Worm (Caenorhabditis elegans) whole organism, young adult: ENCODE results near the gene srsx-22.

Experiments used
- B0336.3 ChIP-seq: fragments of 200-800 bp; sonication (Bioruptor generic); IDR thresholded peaks from 2 replicates; pipeline ENCODE4 v1.3.6; 2022; ENCODE audit warnings: missing genetic modification characterization, missing compliant biosample characterization
- F22D6.2 ChIP-seq: sonication (generic microtip); optimal IDR thresholded peaks from 2 replicates; lab custom pipeline; 2016; ENCODE audit warnings: mild to moderate bottlenecking, missing genetic modification characterization, missing compliant biosample characterization
- F23B12.7 ChIP-seq: sonication (generic microtip); optimal IDR thresholded peaks from 2 replicates; lab custom pipeline; 2017; ENCODE audit warnings: missing genetic modification characterization, mild to moderate bottlenecking, missing compliant biosample characterization, antibody characterized with exemption, moderate library complexity; ENCODE audit not compliant: insufficient read depth
- F33H1.4 ChIP-seq: fragments of 200-800 bp; sonication (Bioruptor generic); IDR thresholded peaks from 2 replicates; pipeline ENCODE4 v1.3.6; 2022; ENCODE audit warnings: missing genetic modification reagents, missing genetic modification characterization, missing compliant biosample characterization
- F49E8.2 ChIP-seq: sonication (generic microtip); optimal IDR thresholded peaks from 3 replicates; lab custom pipeline; 2017; ENCODE audit warnings: missing genetic modification characterization, mild to moderate bottlenecking, missing compliant biosample characterization, antibody characterized with exemption, moderate library complexity; ENCODE audit not compliant: insufficient read depth
- F57A8.1 ChIP-seq: fragments of 200-800 bp; sonication (Bioruptor generic); optimal IDR thresholded peaks from 2 replicates; lab custom pipeline; 2018; ENCODE audit warnings: mild to moderate bottlenecking, missing genetic modification characterization, moderate library complexity, missing compliant biosample characterization
- K11D2.4 ChIP-seq: fragments of 200-800 bp; sonication (Bioruptor generic); IDR thresholded peaks from 2 replicates; pipeline ENCODE4 v1.3.6; 2022; ENCODE audit warnings: missing genetic modification reagents, missing genetic modification characterization, missing compliant biosample characterization
- T07F8.4 ChIP-seq: sonication (generic microtip); optimal IDR thresholded peaks from 2 replicates; lab custom pipeline; 2016; ENCODE audit warnings: mild to moderate bottlenecking, missing genetic modification characterization, moderate library complexity, missing compliant biosample characterization
- T26A5.8 ChIP-seq: sonication (generic microtip); optimal IDR thresholded peaks from 2 replicates; lab custom pipeline; 2016; ENCODE audit warnings: missing genetic modification characterization, missing compliant biosample characterization
- Y79H2A.3 ChIP-seq: fragments of 200-800 bp; sonication (Bioruptor generic); conservative IDR thresholded peaks from 2 replicates; pipeline ENCODE4 v1.3.6; 2022; ENCODE audit warnings: missing genetic modification reagents, missing genetic modification characterization, missing compliant biosample characterization
- ama-1 ChIP-seq, 3 experiments: fragments of 150-350 bp in 1 of 3; sonication (generic microtip) in 2 of 3; optimal IDR thresholded peaks; 2 replicates each; lab custom pipeline; 2014 to 2018; ENCODE audit warnings: missing biosample characterization in 2 of 3, missing genetic modification characterization in 2 of 3, missing genetic modification reagents in 2 of 3
- aptf-3 ChIP-seq: fragments of 200-800 bp; sonication (Bioruptor generic); IDR thresholded peaks from 2 replicates; pipeline ENCODE4 v1.3.6; 2022; ENCODE audit warnings: missing genetic modification characterization, missing compliant biosample characterization
- atf-7 ChIP-seq: sonication (generic microtip); optimal IDR thresholded peaks from 2 replicates; lab custom pipeline; 2017; ENCODE audit warnings: mild to moderate bottlenecking, missing genetic modification characterization, missing compliant biosample characterization
- bed-1 ChIP-seq: fragments of 200-800 bp; sonication (Bioruptor generic); IDR thresholded peaks from 2 replicates; pipeline ENCODE4 v1.3.6; 2022; ENCODE audit warnings: missing genetic modification reagents, missing genetic modification characterization, missing compliant biosample characterization
- cebp-1 ChIP-seq, 2 experiments: fragments of 200-800 bp in 1 of 2; sonication (Bioruptor generic) in 1 of 2; sonication (generic microtip) in 1 of 2; IDR thresholded peaks in 1 of 2; optimal IDR thresholded peaks in 1 of 2; 2 replicates each; pipeline versions ENCODE4 v1.3.6 to Lab custom; 2017 to 2022; ENCODE audit warnings: missing compliant biosample characterization in 2 of 2, missing genetic modification characterization in 2 of 2, mild to moderate bottlenecking in 1 of 2, missing genetic modification reagents in 1 of 2, moderate library complexity in 1 of 2
- cebp-2 ChIP-seq: fragments of 200-800 bp; sonication (Bioruptor generic); IDR thresholded peaks from 2 replicates; pipeline ENCODE4 v1.3.6; 2022; ENCODE audit warnings: missing genetic modification characterization, missing compliant biosample characterization
- ceh-79 ChIP-seq: sonication (generic microtip); optimal IDR thresholded peaks from 2 replicates; lab custom pipeline; 2017; ENCODE audit warnings: mild to moderate bottlenecking, missing genetic modification characterization, missing compliant biosample characterization
- dpff-1 ChIP-seq: sonication (generic microtip); optimal IDR thresholded peaks from 2 replicates; lab custom pipeline; 2017; ENCODE audit warnings: mild to moderate bottlenecking, missing genetic modification characterization, missing compliant biosample characterization
- egl-18 ChIP-seq: fragments of 200-800 bp; sonication (Bioruptor generic); IDR thresholded peaks from 2 replicates; pipeline ENCODE4 v1.3.6; 2022; ENCODE audit warnings: missing genetic modification reagents, missing genetic modification characterization, missing compliant biosample characterization
- egl-44 ChIP-seq: fragments of 200-800 bp; sonication (Bioruptor generic); IDR thresholded peaks from 2 replicates; pipeline ENCODE4 v1.3.6; 2022; ENCODE audit warnings: missing genetic modification reagents, missing genetic modification characterization, missing compliant biosample characterization
- ekl-4 ChIP-seq: fragments of 200-800 bp; sonication (Bioruptor generic); IDR thresholded peaks from 2 replicates; pipeline ENCODE4 v1.3.6; 2022; ENCODE audit warnings: missing genetic modification reagents, missing genetic modification characterization, missing compliant biosample characterization
- fkh-3 ChIP-seq: sonication (generic microtip); optimal IDR thresholded peaks from 2 replicates; lab custom pipeline; 2016; ENCODE audit warnings: mild to moderate bottlenecking, missing genetic modification characterization, missing compliant biosample characterization
- him-1 ChIP-seq: sonication (generic microtip); optimal IDR thresholded peaks from 2 replicates; lab custom pipeline; 2016; ENCODE audit warnings: missing genotype, missing genetic modification reagents, missing genetic modification characterization, missing compliant biosample characterization
- hlh-26 ChIP-seq: fragments of 200-800 bp; sonication (Bioruptor generic); conservative IDR thresholded peaks from 2 replicates; pipeline ENCODE4 v1.3.6; 2022; ENCODE audit warnings: missing genetic modification reagents, missing genetic modification characterization, missing compliant biosample characterization
- hmg-1.2 ChIP-seq: fragments of 200-800 bp; sonication (Bioruptor generic); IDR thresholded peaks from 2 replicates; pipeline ENCODE4 v1.3.6; 2022; ENCODE audit warnings: missing genetic modification reagents, missing genetic modification characterization, missing compliant biosample characterization
- hmg-20 ChIP-seq: fragments of 200-800 bp; sonication (Bioruptor generic); IDR thresholded peaks from 2 replicates; pipeline ENCODE4 v1.3.6; 2022; ENCODE audit warnings: missing genetic modification reagents, missing genetic modification characterization, missing compliant biosample characterization
- hsf-1 ChIP-seq: fragments of 200-800 bp; sonication (Bioruptor generic); IDR thresholded peaks from 2 replicates; pipeline ENCODE4 v1.3.6; 2022; ENCODE audit warnings: missing genetic modification reagents, missing genetic modification characterization, missing compliant biosample characterization
- lin-26 ChIP-seq: fragments of 200-800 bp; sonication (Bioruptor generic); IDR thresholded peaks from 2 replicates; pipeline ENCODE4 v1.3.6; 2022; ENCODE audit warnings: missing genetic modification reagents, missing genetic modification characterization, missing compliant biosample characterization
- lsl-1 ChIP-seq: fragments of 200-800 bp; sonication (Bioruptor generic); optimal IDR thresholded peaks from 2 replicates; lab custom pipeline; 2018; ENCODE audit warnings: mild to moderate bottlenecking, missing genetic modification characterization, moderate library complexity, missing compliant biosample characterization
- madf-10 ChIP-seq: sonication (generic microtip); optimal IDR thresholded peaks from 2 replicates; lab custom pipeline; 2016; ENCODE audit warnings: mild to moderate bottlenecking, missing genetic modification characterization, missing compliant biosample characterization
- madf-6 ChIP-seq: fragments of 200-800 bp; sonication (Bioruptor generic); IDR thresholded peaks from 2 replicates; pipeline ENCODE4 v1.3.6; 2022; ENCODE audit warnings: missing genetic modification reagents, missing genetic modification characterization, missing compliant biosample characterization
- madf-8 ChIP-seq: fragments of 200-800 bp; sonication (Bioruptor generic); conservative IDR thresholded peaks from 2 replicates; pipeline ENCODE4 v1.3.6; 2022; ENCODE audit warnings: missing genetic modification reagents, missing genetic modification characterization, missing compliant biosample characterization
- nfya-2 ChIP-seq: fragments of 200-800 bp; sonication (Bioruptor generic); IDR thresholded peaks from 2 replicates; pipeline ENCODE4 v1.3.6; 2022; ENCODE audit warnings: missing genetic modification reagents, missing genetic modification characterization, missing compliant biosample characterization
- nfyb-1 ChIP-seq: fragments of 200-800 bp; sonication (Bioruptor generic); IDR thresholded peaks from 2 replicates; pipeline ENCODE4 v1.3.6; 2022; ENCODE audit warnings: missing genetic modification reagents, missing genetic modification characterization, missing compliant biosample characterization
- nhr-90 ChIP-seq: sonication (generic microtip); optimal IDR thresholded peaks from 2 replicates; lab custom pipeline; 2016; ENCODE audit warnings: missing genotype, mild to moderate bottlenecking, missing genetic modification characterization, missing compliant biosample characterization
- pha-4 ChIP-seq: fragments of 150-350 bp; sonication (generic microtip); optimal IDR thresholded peaks from 2 replicates; lab custom pipeline; 2014; ENCODE audit warnings: missing biosample characterization, missing genetic modification reagents, missing genetic modification characterization
- rec-8 ChIP-seq, 2 experiments: sonication (generic microtip); optimal IDR thresholded peaks; 2 replicates each; lab custom pipeline; 2016; ENCODE audit warnings: mild to moderate bottlenecking in 2 of 2, missing genetic modification characterization in 2 of 2, missing genetic modification reagents in 2 of 2, missing genotype in 2 of 2, missing biosample characterization in 1 of 2, missing compliant biosample characterization in 1 of 2, moderate library complexity in 1 of 2
- repo-1 ChIP-seq: sonication (generic microtip); optimal IDR thresholded peaks from 2 replicates; lab custom pipeline; 2017; ENCODE audit warnings: mild to moderate bottlenecking, missing genetic modification characterization, missing compliant biosample characterization
- snpc-1.1 ChIP-seq: sonication (generic microtip); optimal IDR thresholded peaks from 2 replicates; lab custom pipeline; 2017; ENCODE audit warnings: missing genetic modification characterization, mild to moderate bottlenecking, missing compliant biosample characterization, antibody characterized with exemption, moderate library complexity, missing genotype, missing genetic modification reagents; ENCODE audit not compliant: insufficient read depth
- somi-1 ChIP-seq: fragments of 200-800 bp; sonication (Bioruptor generic); optimal IDR thresholded peaks from 2 replicates; lab custom pipeline; 2018; ENCODE audit warnings: mild to moderate bottlenecking, missing genetic modification characterization, missing compliant biosample characterization
- sptf-2 ChIP-seq: fragments of 200-800 bp; sonication (Bioruptor generic); optimal IDR thresholded peaks from 2 replicates; lab custom pipeline; 2018; ENCODE audit warnings: mild to moderate bottlenecking, missing genetic modification characterization, missing compliant biosample characterization
- tbx-9 ChIP-seq: sonication (generic microtip); optimal IDR thresholded peaks from 2 replicates; lab custom pipeline; 2016; ENCODE audit warnings: borderline replicate concordance, missing genetic modification characterization, inconsistent platforms, missing compliant biosample characterization
- ztf-18 ChIP-seq: sonication (generic microtip); optimal IDR thresholded peaks from 2 replicates; lab custom pipeline; 2016; ENCODE audit warnings: missing genotype, mild to moderate bottlenecking, missing genetic modification characterization, missing compliant biosample characterization

Gene srsx-22

DNA sequence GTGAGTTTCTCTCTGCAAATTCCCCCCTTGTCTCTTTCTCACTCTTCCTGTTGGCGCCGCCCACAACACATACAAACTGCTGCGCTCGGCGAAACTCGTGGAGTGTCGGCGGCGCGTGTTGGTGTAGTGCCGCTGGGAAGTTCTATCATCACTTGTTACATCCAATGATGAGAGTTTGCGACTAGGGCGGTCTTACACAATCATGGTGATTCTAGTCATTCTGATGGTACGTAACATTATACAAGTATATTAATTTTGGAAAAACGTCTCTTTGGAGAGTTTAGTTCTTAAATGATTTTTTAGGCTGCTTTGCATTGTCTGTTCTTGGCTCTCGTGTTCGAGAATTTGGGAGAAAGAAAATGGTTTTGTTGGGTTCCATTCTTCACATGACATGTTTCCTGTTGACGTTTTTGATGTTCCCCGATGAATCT lies 2.5 kb upstream of the srsx-22 start (continued):
- TF ChIP-seq cebp-2 (GFP tag; lab: Robert Waterston, UW) (0 out of 2 replicates have a peak, but pooled peaks have one; percentile 32), F22D6.2 (tag; lab: Kevin White, UChicago) (peak; percentile 27), fkh-3 (tag; lab: Kevin White, UChicago) (no peak), nhr-90 (tag; lab: Kevin White, UChicago) (peak; percentile 58), hsf-1 (GFP tag; lab: Robert Waterston, UW) (peak; percentile 89), aptf-3 (GFP tag; lab: Robert Waterston, UW) (peak; percentile 61; the same call in 1 of the 2 replicates), cebp-1 (GFP tag; IDR thresholded peaks at IDR 0.05; lab: Robert Waterston, UW) (no peak), cebp-1 (tag; optimal IDR thresholded peaks at IDR 0.05; lab: Kevin White, UChicago) (peak; percentile 76), egl-18 (GFP tag; lab: Robert Waterston, UW) (0 out of 2 replicates have a peak, but pooled peaks have one; percentile 9), madf-10 (tag; lab: Kevin White, UChicago) (peak; percentile 82), nfyb-1 (GFP tag; lab: Robert Waterston, UW) (peak; percentile 92), K11D2.4 (GFP tag; lab: Robert Waterston, UW) (peak; percentile 65; the same call in 1 of the 2 replicates)

DNA sequence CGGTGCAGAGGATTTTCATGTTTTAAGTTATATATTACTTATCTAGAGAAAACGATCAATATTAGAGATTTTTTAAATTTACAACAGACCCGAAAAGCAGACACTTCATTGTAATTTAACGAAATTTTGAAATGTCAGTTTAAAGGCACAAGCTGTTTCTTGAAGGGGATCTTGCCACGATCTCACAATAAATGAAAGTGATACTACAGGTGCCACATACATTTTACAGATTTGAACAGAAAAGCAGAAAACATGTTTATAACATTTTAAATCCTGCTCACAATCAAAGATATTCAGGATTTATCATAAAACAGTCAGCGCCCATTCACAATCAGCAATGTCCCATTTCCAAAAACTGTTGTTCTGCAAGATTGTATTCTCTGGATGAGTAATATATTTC lies 1.5 kb upstream of the srsx-22 start:
- TF ChIP-seq egl-44 (GFP tag; lab: Robert Waterston, UW) (no peak), atf-7 (tag; lab: Kevin White, UChicago) (no peak), T07F8.4 (tag; lab: Kevin White, UChicago) (no peak), B0336.3 (GFP tag; lab: Robert Waterston, UW) (no peak), dpff-1 (no peak)

DNA sequence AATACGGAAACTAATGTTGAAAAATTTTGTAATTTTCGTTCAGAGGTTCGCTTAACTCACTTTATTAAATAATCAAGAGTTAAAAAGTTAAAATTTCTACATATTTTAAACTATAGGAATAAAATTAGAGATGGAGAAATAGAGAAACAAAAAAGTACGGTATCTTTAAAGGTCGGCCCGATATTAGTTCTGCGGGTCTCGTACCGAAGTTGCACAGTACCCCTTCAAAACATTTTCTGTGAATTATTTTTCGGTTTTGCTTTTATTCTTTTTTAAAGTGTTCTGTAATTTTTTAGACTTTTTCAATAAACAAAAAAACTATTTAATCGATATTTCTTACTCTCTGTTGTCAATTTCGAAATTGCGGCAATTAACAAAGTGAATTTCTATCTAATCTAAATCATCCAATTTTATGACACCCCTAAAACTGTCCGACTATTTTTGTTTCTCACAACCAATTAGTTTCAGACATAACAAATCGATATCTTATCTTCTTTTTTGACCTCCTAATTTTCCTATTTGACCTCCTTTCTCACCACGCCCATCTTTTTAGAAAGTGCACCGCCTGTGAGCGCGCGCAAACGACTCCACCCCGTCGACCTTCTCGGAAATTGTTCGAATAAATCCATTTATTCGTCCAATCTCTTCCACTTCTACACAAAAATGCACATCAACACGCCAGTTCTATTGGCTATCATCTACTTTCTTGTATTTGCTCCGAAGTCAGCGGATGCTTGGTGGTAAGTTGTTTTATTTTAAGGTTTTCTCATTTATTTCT lies 4.2 kb downstream of the srsx-22 start, which contains the start of gene mom-2:
mom-2 (plus strand) TSS at position 554 of the 778 bp plus-strand sequence.
- TF ChIP-seq T26A5.8 (no peak), bed-1 (GFP tag; lab: Robert Waterston, UW) (no peak), pha-4 (tag; lab: Kevin White, UChicago) (no peak), F57A8.1 (GFP tag; lab: Kevin White, UChicago) (no peak), nfya-2 (GFP tag; lab: Robert Waterston, UW) (no peak), Y79H2A.3 (GFP tag; lab: Robert Waterston, UW) (no peak), cebp-2 (GFP tag; lab: Robert Waterston, UW) (no peak), F33H1.4 (GFP tag; lab: Robert Waterston, UW) (peak; percentile 86), F23B12.7 (tag; lab: Kevin White, UChicago) (no peak), ztf-18 (peak; percentile 38), him-1 (no peak), tbx-9 (tag; lab: Kevin White, UChicago) (no peak), rec-8 (tag; optimal IDR thresholded peaks at IDR 0.05; lab: Kevin White, UChicago) (no peak), ceh-79 (no peak), madf-6 (GFP tag; lab: Robert Waterston, UW) (peak; percentile 79), ekl-4 (GFP tag; lab: Robert Waterston, UW) (no peak), lsl-1 (GFP tag; lab: Kevin White, UChicago) (peak; percentile 93), repo-1 (tag; lab: Kevin White, UChicago) (no peak), F49E8.2 (tag; lab: Kevin White, UChicago) (no peak), sptf-2 (GFP tag; lab: Kevin White, UChicago) (no peak), lin-26 (GFP tag; lab: Robert Waterston, UW) (no peak), hlh-26 (GFP tag; lab: Robert Waterston, UW) (no peak), hmg-1.2 (GFP tag; lab: Robert Waterston, UW) (no peak), snpc-1.1 (no peak), ama-1 (optimal IDR thresholded peaks at IDR 0.05; lab: Kevin White, UChicago) (no peak), ama-1 (GFP tag; optimal IDR thresholded peaks at IDR 0.05; lab: Kevin White, UChicago) (no peak), madf-8 (GFP tag; lab: Robert Waterston, UW) (peak; percentile 32), hmg-20 (no peak), somi-1 (GFP tag; lab: Kevin White, UChicago) (no peak)
